Worm (Caenorhabditis elegans): ENCODE results near the gene ins-17.

Gene ins-17

DNA sequence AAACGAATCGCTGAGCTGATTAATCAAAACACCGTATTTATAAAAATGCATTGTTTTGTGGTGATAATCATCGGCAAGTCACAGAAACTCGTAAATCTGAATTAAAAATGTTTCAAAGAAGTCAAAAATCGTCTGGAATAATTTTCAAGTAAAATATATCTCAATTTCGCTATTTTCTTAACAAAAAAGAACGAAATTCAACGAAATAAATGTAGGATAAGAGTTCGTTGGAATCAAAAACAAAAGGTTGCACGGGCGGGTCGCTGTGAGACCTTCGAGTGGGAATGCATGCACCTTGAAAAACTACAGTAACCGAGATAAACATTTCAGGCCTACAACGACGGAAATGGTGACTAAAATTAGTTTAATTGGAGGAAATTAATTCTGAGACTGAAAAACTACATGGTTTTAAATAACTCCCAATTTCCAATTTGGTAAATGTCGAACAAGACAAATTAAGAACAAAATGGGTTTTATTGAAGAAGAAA is 43.0 kb downstream of the ins-17 start, which contains the start of gene C28A5.1 (continued):
- TF ChIP-seq hrde-1 (tag; optimal IDR thresholded peaks at IDR 0.05; ENCODE audit: borderline replicate concordance) (peak; percentile 67), Y67H2A.10 (GFP tag; conservative IDR thresholded peaks at IDR 0.05) (no peak), sdz-38 (tag; optimal IDR thresholded peaks at IDR 0.05) (no peak), madf-6 (GFP tag; IDR thresholded peaks at IDR 0.05) (peak; percentile 97), aptf-3 (GFP tag; IDR thresholded peaks at IDR 0.05) (no peak), lin-35 (GFP tag; optimal IDR thresholded peaks at IDR 0.05) (peak in 1 of 3 experiments; percentile 41), zim-3 (tag; optimal IDR thresholded peaks at IDR 0.05) (no peak), snpc-3.4 (tag; optimal IDR thresholded peaks at IDR 0.05) (peak; percentile 90), cebp-1 (GFP tag; IDR thresholded peaks at IDR 0.05) (no peak), cebp-1 (tag; optimal IDR thresholded peaks at IDR 0.05) (no peak), zfh-2 (GFP tag; conservative IDR thresholded peaks at IDR 0.05) (no peak), egrh-3 (GFP tag; IDR thresholded peaks at IDR 0.05) (no peak), snpc-1.1 (tag; optimal IDR thresholded peaks at IDR 0.05; ENCODE audit: insufficient read depth) (peak; percentile 48), B0019.2 (GFP tag; conservative IDR thresholded peaks at IDR 0.05) (no peak), ccch-3 (GFP tag; optimal IDR thresholded peaks at IDR 0.05) (no peak), akir-1 (GFP tag; optimal IDR thresholded peaks at IDR 0.05) (no peak), dpl-1 (GFP tag; optimal IDR thresholded peaks at IDR 0.05) (peak; percentile 44), F23B12.7 (tag; optimal IDR thresholded peaks at IDR 0.05; ENCODE audit: insufficient read depth) (peak; percentile 65), ama-1 (optimal IDR thresholded peaks at IDR 0.05) (no peak), ama-1 (GFP tag; optimal IDR thresholded peaks at IDR 0.05) (no peak), athp-1 (tag; optimal IDR thresholded peaks at IDR 0.05) (no peak), F52B5.7 (tag; optimal IDR thresholded peaks at IDR 0.05) (no peak), tbp1 (GFP tag; optimal IDR thresholded peaks at IDR 0.05) (peak; percentile 39), lsl-1 (GFP tag; optimal IDR thresholded peaks at IDR 0.05) (peak; percentile 97), xnd-1 (tag; optimal IDR thresholded peaks at IDR 0.05) (peak; percentile 91), snpc-4 (GFP tag; optimal IDR thresholded peaks at IDR 0.05) (peak; percentile 14), snpc-4 (tag; optimal IDR thresholded peaks at IDR 0.05) (peak in 2 of 4 experiments; percentile 14 to 34), hmg-1.2 (GFP tag; IDR thresholded peaks at IDR 0.05) (peak; percentile 26; the same call in 1 of the 2 replicates), aptf-2 (GFP tag; conservative IDR thresholded peaks at IDR 0.05) (no peak), efl-1 (GFP tag; optimal IDR thresholded peaks at IDR 0.05) (peak; percentile 81)

DNA sequence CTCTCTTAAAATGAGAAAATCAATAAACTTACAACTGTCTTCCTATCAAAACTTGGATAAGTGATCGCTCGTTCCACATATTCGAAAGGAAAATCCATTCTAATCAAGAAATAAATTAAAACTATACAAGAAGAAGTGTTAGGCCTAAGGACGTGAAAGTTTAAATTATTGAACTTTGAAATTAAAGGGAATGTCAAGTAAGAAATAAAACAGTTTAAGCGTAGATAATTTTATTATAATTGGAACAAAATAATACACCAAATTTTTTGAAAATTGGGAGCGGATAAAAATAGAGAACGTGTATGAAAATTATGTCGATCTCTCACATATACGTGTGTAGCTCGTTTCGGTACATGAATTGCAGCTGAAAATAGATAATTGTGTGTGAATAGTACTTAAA is 48.0 kb downstream of the ins-17 start, which contains the start of gene C28A5.6:
C28A5.6 (minus strand) TSS at position 101 of the 400 bp plus-strand sequence.
- TF ChIP-seq nhr-90 (tag; optimal IDR thresholded peaks at IDR 0.05) (no peak), lin-40 (tag; optimal IDR thresholded peaks at IDR 0.05) (no peak), nhr-80 (tag; optimal IDR thresholded peaks at IDR 0.05) (no peak), lin-54 (GFP tag; optimal IDR thresholded peaks at IDR 0.05) (no peak), K11D2.4 (GFP tag; IDR thresholded peaks at IDR 0.05) (no peak), repo-1 (tag; optimal IDR thresholded peaks at IDR 0.05) (no peak), nhr-179 (tag; optimal IDR thresholded peaks at IDR 0.05) (no peak), F57A8.1 (GFP tag; optimal IDR thresholded peaks at IDR 0.05) (no peak), tbx-9 (tag; optimal IDR thresholded peaks at IDR 0.05; ENCODE audit: borderline replicate concordance) (no peak)

Measured in whole organism, young adult.